Fruit fly (Drosophila melanogaster) whole organism, embryonic: Measurements from ENCODE around the gene bab1.

Source experiments
- CG11456 ChIP-seq: fragments of 200-800 bp; sonication (Bioruptor generic); IDR thresholded peaks from 3 replicates; pipeline ENCODE4 v1.3.6; 2022; ENCODE audit warnings: missing biosample characterization, missing genetic modification characterization
- CG11723 ChIP-seq: fragments of 200-800 bp; sonication (Bioruptor generic); optimal IDR thresholded peaks from 2 replicates; lab custom pipeline; 2017; ENCODE audit warnings: missing biosample characterization, mild to moderate bottlenecking, missing genetic modification characterization
- CG12299 ChIP-seq: fragments of 200-800 bp; sonication (Bioruptor generic); optimal IDR thresholded peaks from 2 replicates; lab custom pipeline; 2018; ENCODE audit warnings: missing biosample characterization, mild to moderate bottlenecking, missing genetic modification characterization
- CG1233 ChIP-seq: fragments of 200-800 bp; sonication (Bioruptor generic); optimal IDR thresholded peaks from 4 replicates; lab custom pipeline; 2018; ENCODE audit warnings: missing biosample characterization, mild to moderate bottlenecking, missing genetic modification characterization
- CG15011 ChIP-seq: fragments of 200-800 bp; sonication (Bioruptor generic); optimal IDR thresholded peaks from 3 replicates; lab custom pipeline; 2018; ENCODE audit warnings: missing biosample characterization, mild to moderate bottlenecking, missing genetic modification characterization
- CG17359 ChIP-seq: fragments of 200-800 bp; sonication (Bioruptor generic); optimal IDR thresholded peaks from 3 replicates; lab custom pipeline; 2018; ENCODE audit warnings: missing biosample characterization, mild to moderate bottlenecking, missing genetic modification characterization, moderate library complexity
- CG17829 ChIP-seq: fragments of 200-800 bp; optimal IDR thresholded peaks from 2 replicates; lab custom pipeline; 2019; ENCODE audit warnings: missing biosample characterization, mild to moderate bottlenecking, missing genetic modification characterization, moderate library complexity
- CG18262 ChIP-seq: fragments of 200-800 bp; optimal IDR thresholded peaks from 3 replicates; lab custom pipeline; 2019; ENCODE audit warnings: missing biosample characterization, mild to moderate bottlenecking, missing genetic modification characterization, moderate library complexity
- CG18599 ChIP-seq: fragments of 200-800 bp; sonication (Bioruptor generic); optimal IDR thresholded peaks from 3 replicates; lab custom pipeline; 2017; ENCODE audit warnings: missing biosample characterization, missing genetic modification characterization, mild to moderate bottlenecking, moderate library complexity, missing genetic modification reagents
- CG3065 ChIP-seq: fragments of 200-800 bp; sonication (Bioruptor generic); optimal IDR thresholded peaks from 2 replicates; lab custom pipeline; 2016; ENCODE audit warnings: missing biosample characterization, missing genetic modification characterization
- CG32772 ChIP-seq: fragments of 200-800 bp; sonication (Bioruptor generic); IDR thresholded peaks from 2 replicates; pipeline ENCODE4 v1.3.6; 2022; ENCODE audit warnings: missing biosample characterization, missing genetic modification characterization
- CG4328 ChIP-seq: fragments of 200-800 bp; sonication (Bioruptor generic); optimal IDR thresholded peaks from 3 replicates; lab custom pipeline; 2017; ENCODE audit warnings: missing biosample characterization, missing genetic modification reagents, missing genetic modification characterization
- CG4424 ChIP-seq: fragments of 200-800 bp; sonication (Bioruptor generic); optimal IDR thresholded peaks from 3 replicates; lab custom pipeline; 2016; ENCODE audit warnings: missing biosample characterization, missing genetic modification characterization
- CG4854 ChIP-seq: fragments of 200-800 bp; sonication (Bioruptor generic); optimal IDR thresholded peaks from 2 replicates; lab custom pipeline; 2016; ENCODE audit warnings: missing biosample characterization, missing genetic modification characterization, inconsistent platforms
- CG5953 ChIP-seq: fragments of 200-800 bp; sonication (Bioruptor generic); IDR thresholded peaks from 2 replicates; pipeline ENCODE4 v1.3.6; 2022; ENCODE audit warnings: missing biosample characterization, missing genetic modification characterization
- CG6272 ChIP-seq: fragments of 200-800 bp; sonication (Bioruptor generic); IDR thresholded peaks from 2 replicates; pipeline ENCODE4 v1.3.6; 2022; ENCODE audit warnings: missing biosample characterization, missing genetic modification characterization
- CG7271 ChIP-seq: fragments of 200-800 bp; sonication (Bioruptor generic); optimal IDR thresholded peaks from 2 replicates; lab custom pipeline; 2018; ENCODE audit warnings: missing biosample characterization, mild to moderate bottlenecking, missing genetic modification characterization, moderate library complexity
- CG7786 ChIP-seq: fragments of 200-800 bp; sonication (Bioruptor generic); optimal IDR thresholded peaks from 2 replicates; lab custom pipeline; 2016; ENCODE audit warnings: missing biosample characterization, missing genetic modification characterization
- CG8281 ChIP-seq: fragments of 200-800 bp; sonication (Bioruptor generic); optimal IDR thresholded peaks from 2 replicates; lab custom pipeline; 2018; ENCODE audit warnings: missing biosample characterization, mild to moderate bottlenecking, missing genetic modification characterization, moderate library complexity
- CHES-1-like ChIP-seq: fragments of 200-800 bp; sonication (Bioruptor generic); optimal IDR thresholded peaks from 2 replicates; lab custom pipeline; 2016; ENCODE audit warnings: missing biosample characterization, missing genetic modification characterization
- Camta ChIP-seq: fragments of 200-800 bp; sonication (Bioruptor generic); optimal IDR thresholded peaks from 2 replicates; lab custom pipeline; 2016; ENCODE audit warnings: missing biosample characterization, missing genetic modification characterization
- Dek ChIP-seq: fragments of 200-800 bp; sonication (Bioruptor generic); optimal IDR thresholded peaks from 3 replicates; lab custom pipeline; 2019; ENCODE audit warnings: missing biosample characterization, mild to moderate bottlenecking, missing genetic modification characterization, moderate library complexity
- Dref ChIP-seq: fragments of 200-800 bp; sonication (Bioruptor generic); IDR thresholded peaks from 2 replicates; pipeline ENCODE4 v1.3.6; 2022; ENCODE audit warnings: missing biosample characterization, missing genetic modification characterization
- E2f1 ChIP-seq: fragments of 200-800 bp; sonication (Bioruptor generic); IDR thresholded peaks from 2 replicates; pipeline ENCODE4 v1.3.6; 2022; ENCODE audit warnings: missing biosample characterization, missing genetic modification characterization
- Fer1 ChIP-seq: fragments of 200-800 bp; sonication (Bioruptor generic); optimal IDR thresholded peaks from 2 replicates; lab custom pipeline; 2017; ENCODE audit warnings: missing biosample characterization, mild to moderate bottlenecking, missing genetic modification characterization
- Hr51 ChIP-seq, 2 experiments: fragments of 200-800 bp; sonication (Bioruptor generic); optimal IDR thresholded peaks; 2 replicates in 1 of 2; 3 replicates in 1 of 2; lab custom pipeline; 2016 to 2018; ENCODE audit warnings: missing biosample characterization in 2 of 2, missing genetic modification characterization in 2 of 2, mild to moderate bottlenecking in 1 of 2, moderate library complexity in 1 of 2
- Lim3 ChIP-seq: fragments of 200-800 bp; sonication (Bioruptor generic); IDR thresholded peaks from 2 replicates; pipeline ENCODE4 v1.3.6; 2022; ENCODE audit warnings: missing biosample characterization, missing genetic modification characterization
- Mad ChIP-seq: fragments of 200-800 bp; sonication (Bioruptor generic); optimal IDR thresholded peaks from 2 replicates; lab custom pipeline; 2016; ENCODE audit warnings: missing biosample characterization, missing genetic modification characterization
- Ptx1 ChIP-seq: fragments of 200-800 bp; sonication (Bioruptor generic); IDR thresholded peaks from 2 replicates; pipeline ENCODE4 v1.3.6; 2022; ENCODE audit warnings: missing biosample characterization, missing genetic modification characterization
- Sin3A ChIP-seq: fragments of >200 bp; optimal IDR thresholded peaks from 2 replicates; lab custom pipeline; 2018
- Sox102F ChIP-seq: fragments of 200-800 bp; sonication (Bioruptor generic); optimal IDR thresholded peaks from 2 replicates; lab custom pipeline; 2018; ENCODE audit warnings: missing biosample characterization, mild to moderate bottlenecking, missing genetic modification characterization, moderate library complexity
- Sry-δ ChIP-seq: fragments of 200-800 bp; sonication (Bioruptor generic); optimal IDR thresholded peaks from 2 replicates; lab custom pipeline; 2016; ENCODE audit warnings: missing biosample characterization, missing genetic modification characterization
- cato ChIP-seq: fragments of 200-800 bp; sonication (Bioruptor generic); optimal IDR thresholded peaks from 2 replicates; lab custom pipeline; 2016; ENCODE audit warnings: missing biosample characterization, missing genetic modification characterization, borderline replicate concordance
- danr ChIP-seq: fragments of 200-800 bp; sonication (Bioruptor generic); IDR thresholded peaks from 2 replicates; pipeline ENCODE4 v1.3.6; 2022; ENCODE audit warnings: missing biosample characterization, missing genetic modification characterization
- dpn ChIP-seq, 2 experiments: fragments of 200-800 bp; sonication (Bioruptor generic); optimal IDR thresholded peaks; 3 replicates each; lab custom pipeline; 2016; ENCODE audit warnings: missing biosample characterization in 2 of 2, missing genetic modification characterization in 2 of 2
- fd96Cb ChIP-seq: fragments of 200-800 bp; sonication (Bioruptor generic); optimal IDR thresholded peaks from 2 replicates; lab custom pipeline; 2018; ENCODE audit warnings: missing biosample characterization, mild to moderate bottlenecking, missing genetic modification characterization, moderate library complexity
- gcm ChIP-seq: fragments of 200-800 bp; sonication (Bioruptor generic); optimal IDR thresholded peaks from 2 replicates; lab custom pipeline; 2019; ENCODE audit warnings: missing biosample characterization, mild to moderate bottlenecking, missing genetic modification characterization, moderate library complexity
- gfzf ChIP-seq: fragments of 200-800 bp; sonication (Bioruptor generic); optimal IDR thresholded peaks from 2 replicates; lab custom pipeline; 2016; ENCODE audit warnings: missing biosample characterization, mild to moderate bottlenecking, missing genetic modification characterization, moderate library complexity
- gsb ChIP-seq: fragments of 200-800 bp; sonication (Bioruptor generic); IDR thresholded peaks from 2 replicates; pipeline ENCODE4 v1.3.6; 2022; ENCODE audit warnings: missing biosample characterization, missing genetic modification characterization
- hb ChIP-seq: fragments of 200-800 bp; sonication (Bioruptor generic); IDR thresholded peaks from 3 replicates; pipeline ENCODE4 v1.3.6; 2022; ENCODE audit warnings: missing biosample characterization, missing genetic modification characterization; ENCODE audit not compliant: partially characterized antibody
- lov ChIP-seq, 2 experiments: fragments of 200-800 bp in 1 of 2; fragments of >200 bp in 1 of 2; sonication (Bioruptor generic) in 1 of 2; IDR thresholded peaks in 1 of 2; optimal IDR thresholded peaks in 1 of 2; 2 replicates in 1 of 2; 3 replicates in 1 of 2; pipeline versions ENCODE4 v1.3.6 to Lab custom; 2017 to 2022; ENCODE audit warnings: missing biosample characterization in 1 of 2, missing genetic modification characterization in 1 of 2
- oc ChIP-seq: fragments of 200-800 bp; sonication (Bioruptor generic); optimal IDR thresholded peaks from 2 replicates; lab custom pipeline; 2018; ENCODE audit warnings: missing biosample characterization, mild to moderate bottlenecking, missing genetic modification characterization, moderate library complexity
- org-1 ChIP-seq: fragments of 200-800 bp; sonication (Bioruptor generic); optimal IDR thresholded peaks from 2 replicates; lab custom pipeline; 2017; ENCODE audit warnings: missing biosample characterization, missing genetic modification characterization
- pb ChIP-seq: fragments of 200-800 bp; sonication (Bioruptor generic); optimal IDR thresholded peaks from 3 replicates; lab custom pipeline; 2016; ENCODE audit warnings: missing biosample characterization, missing genetic modification characterization
- sna ChIP-seq: fragments of 200-800 bp; sonication (Bioruptor generic); IDR thresholded peaks from 2 replicates; pipeline ENCODE4 v1.3.6; 2022; ENCODE audit warnings: missing biosample characterization, missing genetic modification characterization; ENCODE audit not compliant: partially characterized antibody
- tup ChIP-seq: fragments of 200-800 bp; sonication (Bioruptor generic); optimal IDR thresholded peaks from 2 replicates; lab custom pipeline; 2016; ENCODE audit warnings: missing biosample characterization, mild to moderate bottlenecking, missing genetic modification characterization, moderate library complexity
- vvl ChIP-seq: fragments of 200-800 bp; sonication (Bioruptor generic); IDR thresholded peaks from 2 replicates; pipeline ENCODE4 v1.3.6; 2022; ENCODE audit warnings: missing biosample characterization, missing genetic modification characterization
- wor ChIP-seq: fragments of 200-800 bp; sonication (Bioruptor generic); IDR thresholded peaks from 2 replicates; pipeline ENCODE4 v1.3.6; 2022; ENCODE audit warnings: missing biosample characterization, missing genetic modification characterization

The bab1 gene

DNA sequence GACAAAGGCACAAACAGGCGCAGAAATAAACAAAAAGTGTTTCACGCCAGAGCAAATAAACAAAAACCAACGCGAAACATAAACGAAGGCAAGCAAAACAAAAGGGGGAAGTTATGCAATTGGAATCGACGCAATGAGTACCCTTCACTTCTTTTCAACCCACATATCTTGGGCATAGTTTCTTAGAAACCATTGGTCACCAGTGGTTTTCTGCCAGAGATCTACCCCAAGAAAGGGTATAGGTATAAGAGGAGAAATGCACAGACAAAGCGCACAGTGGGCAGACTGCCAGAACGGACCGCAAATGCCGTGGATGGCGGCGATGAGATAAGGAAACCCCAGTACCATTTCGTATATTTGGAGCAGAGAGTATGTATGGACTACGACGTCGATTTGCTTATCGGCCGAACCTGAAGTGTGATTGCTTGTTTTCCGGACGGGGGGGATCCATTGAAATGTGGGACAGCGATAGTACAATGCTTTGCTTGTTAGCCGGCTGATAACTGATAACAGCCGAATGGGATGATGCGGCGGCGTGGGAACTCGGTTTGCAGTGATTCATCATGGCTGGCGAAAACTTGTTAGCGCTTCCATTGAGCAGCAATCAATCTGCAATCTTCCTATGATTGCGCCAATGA, 69.9 kb downstream of the bab1 start (continued):
- TF ChIP-seq danr, result peak; percentile 28; the same call in 1 of the 2 replicates
- TF ChIP-seq Sox102F (GFP tag; lab: Kevin White, UChicago), result peak; percentile 54
- peak; percentile 22 for TF ChIP-seq CG17829 (tag; lab: Kevin White, UChicago)
- peak; percentile 31 for TF ChIP-seq CG18262
- TF ChIP-seq Sry-δ (GFP tag; lab: Kevin White, UChicago), result no peak
- peak; percentile 34 for TF ChIP-seq CHES-1-like
- TF ChIP-seq vvl (GFP tag; lab: Robert Waterston, UW), result peak; percentile 73
- TF ChIP-seq dpn (GFP tag; optimal IDR thresholded peaks at IDR 0.05; lab: Kevin White, UChicago), result peak in 1 of 2 experiments; percentile 44
- no peak for TF ChIP-seq CG4854
- TF ChIP-seq E2f1, result peak; percentile 66
- TF ChIP-seq CG12299, result no peak
- no peak for TF ChIP-seq CG8281 (tag; lab: Kevin White, UChicago)
- TF ChIP-seq Hr51 (GFP tag; optimal IDR thresholded peaks at IDR 0.05; lab: Kevin White, UChicago), result peak in 1 of 2 experiments; percentile 49
- no peak for TF ChIP-seq Sin3A (lab: Kevin White, UChicago)
- peak; percentile 30 for TF ChIP-seq org-1 (GFP tag; lab: Kevin White, UChicago)
- peak; percentile 30; the same call in 1 of the 2 replicates for TF ChIP-seq gsb
- no peak for TF ChIP-seq Dek (tag; lab: Kevin White, UChicago)
- no peak for TF ChIP-seq CG1233 (GFP tag; lab: Kevin White, UChicago)
- TF ChIP-seq cato (GFP tag; lab: Kevin White, UChicago), result no peak
- no peak; the same call in 1 of the 2 replicates for TF ChIP-seq wor (GFP tag; lab: Robert Waterston, UW)
- no peak for TF ChIP-seq pb
- TF ChIP-seq gcm (GFP tag; lab: Kevin White, UChicago), result peak; percentile 7
- TF ChIP-seq lov (optimal IDR thresholded peaks at IDR 0.05; lab: Kevin White, UChicago), result no peak
- TF ChIP-seq lov (GFP tag; IDR thresholded peaks at IDR 0.05; lab: Robert Waterston, UW), result peak; percentile 66; the same call in 1 of the 3 replicates
- TF ChIP-seq oc (tag; lab: Kevin White, UChicago), result no peak
- no peak for TF ChIP-seq tup
- no peak for TF ChIP-seq CG7271 (tag; lab: Kevin White, UChicago)
- TF ChIP-seq Camta (GFP tag; lab: Kevin White, UChicago), result no peak
- no peak for TF ChIP-seq Lim3 (GFP tag; lab: Robert Waterston, UW)
- peak; percentile 67; the same call in 2 of the 3 replicates for TF ChIP-seq CG11456 (GFP tag; lab: Robert Waterston, UW)
- peak; percentile 47 for TF ChIP-seq CG18599
- TF ChIP-seq CG4328 (GFP tag; lab: Kevin White, UChicago), result no peak
- TF ChIP-seq CG17359, result no peak
- TF ChIP-seq hb (GFP tag; lab: Robert Waterston, UW), result no peak
- TF ChIP-seq Ptx1 (GFP tag; lab: Robert Waterston, UW), result peak; percentile 72
- no peak for TF ChIP-seq sna (GFP tag; lab: Robert Waterston, UW)
- no peak for TF ChIP-seq CG11723 (GFP tag; lab: Kevin White, UChicago)
- TF ChIP-seq Fer1 (GFP tag; lab: Kevin White, UChicago), result peak; percentile 14
- TF ChIP-seq CG32772, result no peak
- peak; percentile 28 for TF ChIP-seq CG7786
- no peak for TF ChIP-seq CG3065
- no peak for TF ChIP-seq Mad (GFP tag; lab: Kevin White, UChicago)
- no peak for TF ChIP-seq gfzf (GFP tag; lab: Kevin White, UChicago)
- 0 out of 2 replicates have a peak, but pooled peaks have one; percentile 4 for TF ChIP-seq CG5953 (GFP tag; lab: Robert Waterston, UW)
- TF ChIP-seq fd96Cb (tag; lab: Kevin White, UChicago), result peak; percentile 27
- no peak for TF ChIP-seq Dref (GFP tag; lab: Robert Waterston, UW)
- no peak for TF ChIP-seq CG4424 (GFP tag; lab: Kevin White, UChicago)
- peak; percentile 35; the same call in 1 of the 2 replicates for TF ChIP-seq CG6272 (GFP tag; lab: Robert Waterston, UW)
- no peak for TF ChIP-seq CG15011 (GFP tag; lab: Kevin White, UChicago)
